Worm (Caenorhabditis elegans) whole organism, L2 larva: ENCODE measurements around the gene unc-115.

Experiments
- ceh-16 ChIP-seq: fragments of 150-350 bp; optimal IDR thresholded peaks from 2 replicates; lab custom pipeline; 2014; ENCODE audit warnings: missing biosample characterization, missing genetic modification characterization
- elt-3 ChIP-seq: sonication (generic microtip); optimal IDR thresholded peaks from 2 replicates; lab custom pipeline; 2017; ENCODE audit warnings: missing biosample characterization, missing genetic modification characterization
- lin-11 ChIP-seq: fragments of 150-350 bp; sonication (generic microtip); optimal IDR thresholded peaks from 2 replicates; lab custom pipeline; 2014; ENCODE audit warnings: missing biosample characterization, missing genetic modification characterization, inconsistent platforms, mixed read lengths
- lin-39 ChIP-seq: fragments of 150-350 bp; optimal IDR thresholded peaks from 2 replicates; lab custom pipeline; 2014; ENCODE audit warnings: missing biosample characterization, missing genetic modification reagents, missing genetic modification characterization
- mdl-1 ChIP-seq, 2 experiments: fragments of 150-350 bp in 1 of 2; sonication (generic microtip) in 1 of 2; optimal IDR thresholded peaks; 2 replicates each; lab custom pipeline; 2017; ENCODE audit warnings: missing biosample characterization in 2 of 2, missing genetic modification characterization in 2 of 2
- nhr-6 ChIP-seq: fragments of 150-350 bp; optimal IDR thresholded peaks from 2 replicates; lab custom pipeline; 2014; ENCODE audit warnings: missing biosample characterization, missing genetic modification characterization
- nhr-77 ChIP-seq: fragments of 150-350 bp; optimal IDR thresholded peaks from 2 replicates; lab custom pipeline; 2014; ENCODE audit warnings: missing biosample characterization, missing genetic modification characterization
- skn-1 ChIP-seq: sonication (generic microtip); optimal IDR thresholded peaks from 2 replicates; lab custom pipeline; 2017; ENCODE audit warnings: missing biosample characterization, missing genetic modification characterization
- snpc-4 ChIP-seq: fragments of 150-350 bp; optimal IDR thresholded peaks from 2 replicates; lab custom pipeline; 2014; ENCODE audit warnings: missing biosample characterization, missing genetic modification characterization
- unc-39 ChIP-seq: fragments of 150-350 bp; optimal IDR thresholded peaks from 2 replicates; lab custom pipeline; 2014; ENCODE audit warnings: missing biosample characterization, missing genetic modification characterization
- unc-55 ChIP-seq: fragments of 150-350 bp; sonication (generic microtip); optimal IDR thresholded peaks from 3 replicates; lab custom pipeline; 2014; ENCODE audit warnings: missing biosample characterization, missing genetic modification reagents, missing genetic modification characterization
- unc-62 ChIP-seq: fragments of 150-350 bp; optimal IDR thresholded peaks from 2 replicates; lab custom pipeline; 2014; ENCODE audit warnings: missing biosample characterization, missing genetic modification reagents, missing genetic modification characterization

DNA sequence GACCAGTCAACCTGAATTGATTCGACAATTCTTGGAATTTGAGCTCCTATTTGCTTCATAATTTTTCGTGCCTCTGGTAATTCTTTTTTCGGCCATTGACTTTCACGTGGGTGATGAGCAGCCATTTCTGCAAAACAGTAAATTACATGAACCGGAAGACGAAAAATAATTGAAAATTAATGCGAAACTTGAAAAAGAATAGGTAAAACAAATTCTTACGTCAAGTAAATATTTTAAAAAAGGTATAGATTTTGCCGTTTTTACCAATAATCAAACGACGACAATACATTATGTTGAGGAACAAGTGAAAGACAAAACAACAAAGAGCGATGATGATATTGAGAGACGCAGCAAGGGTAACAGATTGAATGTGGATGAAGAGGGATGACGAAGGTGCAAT, 8.2 kb upstream of the unc-115 start, which contains the start of gene moc-1:
- TF ChIP-seq unc-62 (no peak), lin-39 (tag; lab: Kevin White, UChicago) (no peak), snpc-4 (tag; lab: Kevin White, UChicago) (no peak), ceh-16 (tag; lab: Kevin White, UChicago) (no peak), mdl-1 (tag; optimal IDR thresholded peaks at IDR 0.05; lab: Kevin White, UChicago) (no peak), lin-11 (no peak), nhr-77 (tag; lab: Kevin White, UChicago) (no peak), unc-39 (tag; lab: Kevin White, UChicago) (no peak), elt-3 (tag; lab: Kevin White, UChicago) (no peak), unc-55 (GFP tag; lab: Kevin White, UChicago) (no peak), nhr-6 (tag; lab: Kevin White, UChicago) (no peak), skn-1 (tag; lab: Kevin White, UChicago) (no peak)
